Fruit fly (Drosophila melanogaster): ENCODE data around the gene rump.

The rump gene

DNA sequence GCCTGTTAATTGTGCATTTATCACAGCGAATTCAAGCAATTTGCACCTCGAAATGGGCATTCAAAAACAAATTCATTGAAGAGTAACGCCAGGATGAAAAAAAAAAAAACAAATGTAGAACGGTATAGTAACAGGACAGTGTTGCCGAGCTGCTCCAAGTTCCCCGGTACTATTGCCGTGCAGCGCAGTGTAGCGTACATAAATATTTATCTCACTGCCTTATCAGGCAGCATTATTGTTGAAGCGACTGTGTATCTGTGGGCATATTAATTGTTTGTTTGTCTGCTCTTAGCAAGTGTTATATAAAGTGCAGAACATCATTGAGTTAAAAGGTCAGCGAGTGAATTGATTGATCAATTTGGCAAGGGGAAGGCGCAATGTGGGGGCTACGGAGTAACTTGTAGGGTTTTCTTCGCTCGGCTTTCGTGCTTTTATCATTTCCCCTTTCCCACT is 6.3 kb upstream of the rump start (continued):
- TF ChIP-seq CG12219 (GFP tag; optimal IDR thresholded peaks at IDR 0.05), result peak; percentile 34
- no peak for TF ChIP-seq fd3F (GFP tag; optimal IDR thresholded peaks at IDR 0.05)
- no peak for TF ChIP-seq HmgD (GFP tag; optimal IDR thresholded peaks at IDR 0.05)
- no peak for TF ChIP-seq disco-r (GFP tag; optimal IDR thresholded peaks at IDR 0.05)
- no peak for TF ChIP-seq pho (GFP tag; optimal IDR thresholded peaks at IDR 0.05)
- TF ChIP-seq nmo (GFP tag; optimal IDR thresholded peaks at IDR 0.05), result no peak
- TF ChIP-seq Pdp1 (GFP tag; optimal IDR thresholded peaks at IDR 0.05), result peak in 1 of 2 experiments; percentile 76
- TF ChIP-seq grn (GFP tag; optimal IDR thresholded peaks at IDR 0.05), result peak; percentile 62
- TF ChIP-seq CG7963 (GFP tag; IDR thresholded peaks at IDR 0.05; ENCODE audit: partially characterized antibody), result no peak
- no peak for TF ChIP-seq prd (optimal IDR thresholded peaks at IDR 0.05)
- no peak for TF ChIP-seq prd (GFP tag; IDR thresholded peaks at IDR 0.05)
- TF ChIP-seq crp (GFP tag; optimal IDR thresholded peaks at IDR 0.05), result no peak
- TF ChIP-seq CG16863 (GFP tag; optimal IDR thresholded peaks at IDR 0.05), result no peak
- no peak for TF ChIP-seq Ptx1 (GFP tag; IDR thresholded peaks at IDR 0.05)
- no peak for TF ChIP-seq Hey (tag; optimal IDR thresholded peaks at IDR 0.05)
- no peak for TF ChIP-seq Hmr (GFP tag; optimal IDR thresholded peaks at IDR 0.05)
- no peak for TF ChIP-seq amos (GFP tag; IDR thresholded peaks at IDR 0.05; ENCODE audit: partially characterized antibody)
- no peak for TF ChIP-seq trem (tag; optimal IDR thresholded peaks at IDR 0.05)
- no peak for TF ChIP-seq gsb-n (tag; optimal IDR thresholded peaks at IDR 0.05)
- peak; percentile 15 for TF ChIP-seq CG4328 (GFP tag; optimal IDR thresholded peaks at IDR 0.05)
- TF ChIP-seq Hr78 (GFP tag; optimal IDR thresholded peaks at IDR 0.05), result peak in 1 of 2 experiments; percentile 67
- no peak for TF ChIP-seq chn (GFP tag; optimal IDR thresholded peaks at IDR 0.05)
- no peak for TF ChIP-seq CG4360 (GFP tag; IDR thresholded peaks at IDR 0.05)
- no peak for TF ChIP-seq CG14965 (GFP tag; optimal IDR thresholded peaks at IDR 0.05; ENCODE audit: borderline replicate concordance)
- TF ChIP-seq slp2 (GFP tag; optimal IDR thresholded peaks at IDR 0.05), result no peak
- TF ChIP-seq fd102C (GFP tag; optimal IDR thresholded peaks at IDR 0.05), result no peak
- TF ChIP-seq ssp (GFP tag; IDR thresholded peaks at IDR 0.05), result no peak
- no peak for TF ChIP-seq wdn (GFP tag; IDR thresholded peaks at IDR 0.05)
- no peak for TF ChIP-seq da (GFP tag; optimal IDR thresholded peaks at IDR 0.05)
- TF ChIP-seq luna (GFP tag; optimal IDR thresholded peaks at IDR 0.05), result no peak
- TF ChIP-seq jigr1 (GFP tag; IDR thresholded peaks at IDR 0.05), result no peak
- no peak for TF ChIP-seq Atf6 (GFP tag; IDR thresholded peaks at IDR 0.05)
- peak; percentile 1 for TF ChIP-seq CG8281 (tag; optimal IDR thresholded peaks at IDR 0.05)
- TF ChIP-seq CG8388 (GFP tag; optimal IDR thresholded peaks at IDR 0.05), result peak; percentile 15
- no peak for TF ChIP-seq Mad (GFP tag; optimal IDR thresholded peaks at IDR 0.05)
- no peak for TF ChIP-seq Dfd (GFP tag; optimal IDR thresholded peaks at IDR 0.05)
- TF ChIP-seq lmd (GFP tag; IDR thresholded peaks at IDR 0.05), result no peak
- TF ChIP-seq btn (GFP tag; optimal IDR thresholded peaks at IDR 0.05), result no peak
- TF ChIP-seq CG5180 (GFP tag; optimal IDR thresholded peaks at IDR 0.05), result no peak
- no peak for TF ChIP-seq h (optimal IDR thresholded peaks at IDR 0.05)
- TF ChIP-seq exex (tag; optimal IDR thresholded peaks at IDR 0.05), result no peak
- peak; percentile 98 for TF ChIP-seq CG4424 (GFP tag; optimal IDR thresholded peaks at IDR 0.05)
- TF ChIP-seq gt (GFP tag; IDR thresholded peaks at IDR 0.05), result no peak
- TF ChIP-seq CG2678 (tag; optimal IDR thresholded peaks at IDR 0.05), result no peak
- TF ChIP-seq CG12299 (tag; optimal IDR thresholded peaks at IDR 0.05), result no peak
- no peak for TF ChIP-seq Hr3 (GFP tag; optimal IDR thresholded peaks at IDR 0.05)
- TF ChIP-seq Mrtf (GFP tag; IDR thresholded peaks at IDR 0.05), result no peak
- no peak for TF ChIP-seq fd96Cb (tag; optimal IDR thresholded peaks at IDR 0.05)
